Fruit fly (Drosophila melanogaster) whole organism: ENCODE results near the gene bb8.
A peak's percentile ranks its signal among the peaks of the same experiment; 100 is the strongest.

Experiments
- CG8478 ChIP-seq: fragments of >200 bp; optimal IDR thresholded peaks from 2 replicates; lab custom pipeline; 2018; ENCODE audit warnings: inconsistent platforms
- Dll ChIP-seq: fragments of >200 bp; optimal IDR thresholded peaks from 2 replicates; lab custom pipeline; 2017
- EcR ChIP-seq, 2 experiments: fragments of >200 bp; optimal IDR thresholded peaks; 2 replicates each; lab custom pipeline; 2017; ENCODE audit warnings: missing biosample characterization in 2 of 2, missing genetic modification characterization in 2 of 2, missing genetic modification reagents in 2 of 2
- pan ChIP-seq: fragments of >200 bp; optimal IDR thresholded peaks from 2 replicates; lab custom pipeline; 2017
- psq ChIP-seq: fragments of >200 bp; optimal IDR thresholded peaks from 2 replicates; lab custom pipeline; 2017
- usp ChIP-seq: fragments of >200 bp; optimal IDR thresholded peaks from 2 replicates; lab custom pipeline; 2017; ENCODE audit warnings: missing biosample characterization, missing genetic modification characterization, mixed read lengths

The bb8 gene

dm6 chr3R:23306828-23307227, 16.8 kb upstream of the bb8 start:
- TF ChIP-seq CG8478 (no peak), EcR (GFP tag; optimal IDR thresholded peaks at IDR 0.05; lab: Kevin White, UChicago) (no peak), psq (lab: Kevin White, UChicago) (no peak), pan (lab: Kevin White, UChicago) (no peak), usp (GFP tag; lab: Kevin White, UChicago) (no peak), Dll (lab: Kevin White, UChicago) (no peak)

dm6 chr3R:23303297-23303696, 13.3 kb upstream of the bb8 start:
- TF ChIP-seq pan (lab: Kevin White, UChicago) (no peak), usp (GFP tag; lab: Kevin White, UChicago) (no peak), Dll (lab: Kevin White, UChicago) (no peak), psq (lab: Kevin White, UChicago) (no peak), CG8478 (no peak), EcR (GFP tag; optimal IDR thresholded peaks at IDR 0.05; lab: Kevin White, UChicago) (no peak)

dm6 chr3R:23302178-23302577, 12.2 kb upstream of the bb8 start:
- no peak for TF ChIP-seq EcR (GFP tag; optimal IDR thresholded peaks at IDR 0.05; lab: Kevin White, UChicago)
- TF ChIP-seq pan (lab: Kevin White, UChicago): no peak
- TF ChIP-seq Dll (lab: Kevin White, UChicago): no peak
- TF ChIP-seq CG8478: no peak
- TF ChIP-seq usp (GFP tag; lab: Kevin White, UChicago): no peak
- TF ChIP-seq psq (lab: Kevin White, UChicago): no peak

- no peak for TF ChIP-seq CG8478
- TF ChIP-seq Dll (lab: Kevin White, UChicago): no peak
- TF ChIP-seq pan (lab: Kevin White, UChicago): no peak
- TF ChIP-seq EcR (GFP tag; optimal IDR thresholded peaks at IDR 0.05; lab: Kevin White, UChicago): no peak
- TF ChIP-seq usp (GFP tag; lab: Kevin White, UChicago): no peak
- no peak for TF ChIP-seq psq (lab: Kevin White, UChicago)
Measured at dm6 chr3R:23301270-23301669, 11.3 kb upstream of the bb8 start.

dm6 chr3R:23300091-23300918, 10.3 kb upstream of the bb8 start:
- TF ChIP-seq EcR (GFP tag; optimal IDR thresholded peaks at IDR 0.05; lab: Kevin White, UChicago) (no peak), Dll (lab: Kevin White, UChicago) (no peak)

- TF ChIP-seq CG8478 (no peak), EcR (GFP tag; optimal IDR thresholded peaks at IDR 0.05; lab: Kevin White, UChicago) (no peak), psq (lab: Kevin White, UChicago) (no peak), pan (lab: Kevin White, UChicago) (no peak), usp (GFP tag; lab: Kevin White, UChicago) (no peak), Dll (lab: Kevin White, UChicago) (no peak)
Measured at dm6 chr3R:23297132-23297862, 7.3 kb upstream of the bb8 start.

- TF ChIP-seq psq (lab: Kevin White, UChicago): no peak
Measured at dm6 chr3R:23296146-23296545, 6.2 kb upstream of the bb8 start.

- TF ChIP-seq Dll (lab: Kevin White, UChicago): peak; percentile 70
- TF ChIP-seq CG8478: peak; percentile 90
- TF ChIP-seq EcR (GFP tag; optimal IDR thresholded peaks at IDR 0.05; lab: Kevin White, UChicago): no peak
Measured at dm6 chr3R:23295360-23295772, 5.4 kb upstream of the bb8 start.

dm6 chr3R:23293066-23293777, 3.2 kb upstream of the bb8 start:
- TF ChIP-seq usp (GFP tag; lab: Kevin White, UChicago): no peak
- no peak for TF ChIP-seq pan (lab: Kevin White, UChicago)
- TF ChIP-seq psq (lab: Kevin White, UChicago): no peak
- peak; percentile 72 for TF ChIP-seq CG8478

dm6 chr3R:23292267-23292666, 2.3 kb upstream of the bb8 start:
- TF ChIP-seq Dll (lab: Kevin White, UChicago) (no peak), usp (GFP tag; lab: Kevin White, UChicago) (no peak), psq (lab: Kevin White, UChicago) (no peak), pan (lab: Kevin White, UChicago) (no peak), EcR (GFP tag; optimal IDR thresholded peaks at IDR 0.05; lab: Kevin White, UChicago) (no peak), CG8478 (no peak)

dm6 chr3R:23287951-23288350, 2.0 kb downstream of the bb8 start, which contains the start of gene wam:
wam (minus strand) TSS chr3R:23288051.
- TF ChIP-seq Dll (lab: Kevin White, UChicago) (no peak), pan (lab: Kevin White, UChicago) (no peak), CG8478 (no peak), EcR (GFP tag; optimal IDR thresholded peaks at IDR 0.05; lab: Kevin White, UChicago) (no peak), psq (lab: Kevin White, UChicago) (no peak), usp (GFP tag; lab: Kevin White, UChicago) (no peak)
